Worm (Caenorhabditis elegans) whole organism, L1 larva: ENCODE results near the gene egl-23.
A peak's percentile ranks its signal among the peaks of the same experiment; 100 is the strongest.

Experiments used
- C34B4.2 ChIP-seq: sonication (generic microtip); optimal IDR thresholded peaks from 2 replicates; lab custom pipeline; 2017; ENCODE audit warnings: mild to moderate bottlenecking, missing genetic modification characterization, missing compliant biosample characterization
- F16B12.6 ChIP-seq: fragments of 150-350 bp; optimal IDR thresholded peaks from 2 replicates; lab custom pipeline; 2014; ENCODE audit warnings: missing biosample characterization, missing genetic modification characterization
- aha-1 ChIP-seq: fragments of 150-350 bp; optimal IDR thresholded peaks from 2 replicates; lab custom pipeline; 2014; ENCODE audit warnings: missing biosample characterization, missing genetic modification characterization
- alr-1 ChIP-seq: fragments of 200-800 bp; sonication (Bioruptor generic); optimal IDR thresholded peaks from 2 replicates; lab custom pipeline; 2018; ENCODE audit warnings: borderline replicate concordance, mild to moderate bottlenecking, missing genetic modification characterization, missing compliant biosample characterization
- aly-2 ChIP-seq: fragments of 150-350 bp; optimal IDR thresholded peaks from 2 replicates; lab custom pipeline; 2014; ENCODE audit warnings: missing biosample characterization, missing genetic modification characterization
- ama-1 ChIP-seq: fragments of 150-350 bp; optimal IDR thresholded peaks from 2 replicates; lab custom pipeline; 2014
- blmp-1 ChIP-seq: fragments of 150-350 bp; optimal IDR thresholded peaks from 2 replicates; lab custom pipeline; 2014; ENCODE audit warnings: missing biosample characterization, missing genetic modification characterization
- ceh-63 ChIP-seq: fragments of 200-800 bp; sonication (Bioruptor generic); optimal IDR thresholded peaks from 2 replicates; lab custom pipeline; 2018; ENCODE audit warnings: mild to moderate bottlenecking, missing genetic modification characterization, missing compliant biosample characterization
- ceh-82 ChIP-seq, 3 experiments: fragments of 150-350 bp in 1 of 3; sonication (generic microtip) in 2 of 3; optimal IDR thresholded peaks; 2 replicates each; lab custom pipeline; 2014 to 2017; ENCODE audit warnings: missing biosample characterization in 3 of 3, missing genetic modification characterization in 3 of 3
- ceh-88 ChIP-seq: fragments of 200-800 bp; sonication (Bioruptor generic); IDR thresholded peaks from 2 replicates; pipeline ENCODE4 v1.3.6; 2022; ENCODE audit warnings: missing genetic modification characterization, missing compliant biosample characterization
- ces-1 ChIP-seq: fragments of 150-350 bp; optimal IDR thresholded peaks from 2 replicates; lab custom pipeline; 2014; ENCODE audit warnings: missing biosample characterization, missing genetic modification reagents, missing genetic modification characterization
- dsc-1 ChIP-seq: sonication (generic microtip); optimal IDR thresholded peaks from 2 replicates; lab custom pipeline; 2016; ENCODE audit warnings: mild to moderate bottlenecking, missing genetic modification characterization, missing compliant biosample characterization
- efl-1 ChIP-seq, 4 experiments: fragments of 150-350 bp; optimal IDR thresholded peaks in 3 of 4; peaks in 1 of 4; 1 replicate in 1 of 4; 2 replicates in 3 of 4; lab custom pipeline; 2014; ENCODE audit warnings: missing biosample characterization in 2 of 4, missing genetic modification characterization in 2 of 4, missing genetic modification reagents in 2 of 4
- egl-27 ChIP-seq, 2 experiments: fragments of 150-350 bp in 1 of 2; sonication (generic microtip); optimal IDR thresholded peaks; 3 replicates each; lab custom pipeline; 2017 to 2018; ENCODE audit warnings: missing biosample characterization in 2 of 2, missing genetic modification characterization in 2 of 2, missing genetic modification reagents in 2 of 2
- elt-2 ChIP-seq: sonication (generic microtip); optimal IDR thresholded peaks from 2 replicates; lab custom pipeline; 2016; ENCODE audit warnings: missing genetic modification characterization, mild to moderate bottlenecking, inconsistent platforms, missing compliant biosample characterization, missing genetic modification reagents
- ets-5 ChIP-seq: fragments of 200-800 bp; sonication (Bioruptor generic); IDR thresholded peaks from 2 replicates; pipeline ENCODE4 v1.3.6; 2022; ENCODE audit warnings: missing genetic modification characterization, missing compliant biosample characterization
- fkh-10 ChIP-seq: sonication (generic microtip); optimal IDR thresholded peaks from 2 replicates; lab custom pipeline; 2017; ENCODE audit warnings: missing biosample characterization, missing genetic modification reagents, missing genetic modification characterization
- fkh-8 ChIP-seq: sonication (generic microtip); optimal IDR thresholded peaks from 2 replicates; lab custom pipeline; 2016; ENCODE audit warnings: mild to moderate bottlenecking, missing genetic modification characterization, missing compliant biosample characterization
- grh-1 ChIP-seq: fragments of 200-800 bp; sonication (Bioruptor generic); IDR thresholded peaks from 2 replicates; pipeline ENCODE4 v1.3.6; 2022; ENCODE audit warnings: missing genetic modification reagents, missing genetic modification characterization, missing compliant biosample characterization
- hlh-17 ChIP-seq: fragments of 200-800 bp; sonication (Bioruptor generic); optimal IDR thresholded peaks from 2 replicates; lab custom pipeline; 2018; ENCODE audit warnings: missing genetic modification characterization, mild to moderate bottlenecking, missing compliant biosample characterization, moderate library complexity, borderline replicate concordance
- lin-13 ChIP-seq: fragments of 150-350 bp; optimal IDR thresholded peaks from 2 replicates; lab custom pipeline; 2014; ENCODE audit warnings: missing biosample characterization, missing genetic modification reagents, missing genetic modification characterization
- lin-14 ChIP-seq: fragments of 200-800 bp; sonication (Bioruptor generic); optimal IDR thresholded peaks from 2 replicates; lab custom pipeline; 2018; ENCODE audit warnings: mild to moderate bottlenecking, missing genetic modification characterization, moderate library complexity, missing compliant biosample characterization
- lin-39 ChIP-seq: fragments of 150-350 bp; optimal IDR thresholded peaks from 2 replicates; lab custom pipeline; 2014; ENCODE audit warnings: missing biosample characterization, missing genetic modification reagents, missing genetic modification characterization
- lir-3 ChIP-seq: sonication (generic microtip); optimal IDR thresholded peaks from 2 replicates; lab custom pipeline; 2016; ENCODE audit warnings: mild to moderate bottlenecking, missing genetic modification characterization, moderate library complexity, missing compliant biosample characterization; ENCODE audit not compliant: poor library complexity
- lsy-2 ChIP-seq, 2 experiments: fragments of 150-350 bp; optimal IDR thresholded peaks; 2 replicates each; lab custom pipeline; 2014; ENCODE audit warnings: missing biosample characterization in 2 of 2, missing genetic modification characterization in 2 of 2
- mab-9 ChIP-seq: fragments of 200-800 bp; sonication (Bioruptor generic); IDR thresholded peaks from 2 replicates; pipeline ENCODE4 v1.3.6; 2022; ENCODE audit warnings: missing genetic modification reagents, missing genetic modification characterization, missing compliant biosample characterization
- mdl-1 ChIP-seq, 2 experiments: fragments of 150-350 bp; optimal IDR thresholded peaks; 2 replicates each; lab custom pipeline; 2014 to 2017; ENCODE audit warnings: missing biosample characterization in 2 of 2, missing genetic modification characterization in 2 of 2, inconsistent platforms in 1 of 2
- mep-1 ChIP-seq: fragments of 150-350 bp; optimal IDR thresholded peaks from 2 replicates; lab custom pipeline; 2014; ENCODE audit warnings: missing biosample characterization, missing genetic modification characterization
- nhr-11 ChIP-seq: fragments of 150-350 bp; optimal IDR thresholded peaks from 2 replicates; lab custom pipeline; 2014; ENCODE audit warnings: missing biosample characterization, missing genetic modification characterization
- nhr-19 ChIP-seq: fragments of 200-800 bp; sonication (Bioruptor generic); conservative IDR thresholded peaks from 2 replicates; pipeline ENCODE4 v1.3.6; 2022; ENCODE audit warnings: missing genetic modification characterization, missing compliant biosample characterization
- nhr-28 ChIP-seq: fragments of 150-350 bp; optimal IDR thresholded peaks from 2 replicates; lab custom pipeline; 2014; ENCODE audit warnings: missing biosample characterization, missing genetic modification characterization
- nhr-47 ChIP-seq: sonication (generic microtip); optimal IDR thresholded peaks from 2 replicates; lab custom pipeline; 2016; ENCODE audit warnings: mild to moderate bottlenecking, missing genetic modification characterization, moderate library complexity, missing compliant biosample characterization
- nhr-76 ChIP-seq: sonication (generic microtip); optimal IDR thresholded peaks from 2 replicates; lab custom pipeline; 2017; ENCODE audit warnings: missing biosample characterization, missing genetic modification characterization
- nhr-77 ChIP-seq: fragments of 150-350 bp; optimal IDR thresholded peaks from 2 replicates; lab custom pipeline; 2014; ENCODE audit warnings: missing biosample characterization, missing genetic modification characterization
- pag-3 ChIP-seq: sonication (generic microtip); optimal IDR thresholded peaks from 2 replicates; lab custom pipeline; 2017; ENCODE audit warnings: missing genetic modification characterization, mild to moderate bottlenecking, missing compliant biosample characterization, antibody characterized with exemption, borderline replicate concordance; ENCODE audit not compliant: insufficient read depth
- pax-3 ChIP-seq: fragments of 200-800 bp; sonication (Bioruptor generic); optimal IDR thresholded peaks from 2 replicates; lab custom pipeline; 2018; ENCODE audit warnings: mild to moderate bottlenecking, missing genetic modification characterization, moderate library complexity, missing compliant biosample characterization
- rnt-1 ChIP-seq: sonication (generic microtip); optimal IDR thresholded peaks from 2 replicates; lab custom pipeline; 2016; ENCODE audit warnings: mild to moderate bottlenecking, missing genetic modification characterization, moderate library complexity, missing compliant biosample characterization
- skn-1 ChIP-seq: fragments of 150-350 bp; optimal IDR thresholded peaks from 2 replicates; lab custom pipeline; 2014; ENCODE audit warnings: missing biosample characterization, missing genetic modification characterization
- snpc-4 ChIP-seq: fragments of 150-350 bp; optimal IDR thresholded peaks from 2 replicates; lab custom pipeline; 2014; ENCODE audit warnings: missing biosample characterization, missing genetic modification characterization
- snu-23 ChIP-seq: sonication (generic microtip); optimal IDR thresholded peaks from 2 replicates; lab custom pipeline; 2016; ENCODE audit warnings: missing genetic modification characterization, missing compliant biosample characterization
- sox-4 ChIP-seq: sonication (generic microtip); optimal IDR thresholded peaks from 2 replicates; lab custom pipeline; 2016; ENCODE audit warnings: missing genetic modification characterization, missing compliant biosample characterization
- sptf-1 ChIP-seq: fragments of 150-350 bp; optimal IDR thresholded peaks from 2 replicates; lab custom pipeline; 2014; ENCODE audit warnings: missing biosample characterization, missing genetic modification characterization
- sup-37 ChIP-seq: fragments of 200-800 bp; sonication (Bioruptor generic); optimal IDR thresholded peaks from 2 replicates; lab custom pipeline; 2018; ENCODE audit warnings: mild to moderate bottlenecking, missing genetic modification characterization, missing compliant biosample characterization
- tbx-2 ChIP-seq: sonication (generic microtip); optimal IDR thresholded peaks from 2 replicates; lab custom pipeline; 2016; ENCODE audit warnings: missing genetic modification characterization, missing compliant biosample characterization
- tlp-1 ChIP-seq: fragments of 150-350 bp; optimal IDR thresholded peaks from 2 replicates; lab custom pipeline; 2014; ENCODE audit warnings: missing biosample characterization, missing genetic modification characterization
- unc-30 ChIP-seq: sonication (generic microtip); optimal IDR thresholded peaks from 2 replicates; lab custom pipeline; 2017; ENCODE audit warnings: missing biosample characterization, missing genetic modification characterization
- unc-62 ChIP-seq: fragments of 150-350 bp; optimal IDR thresholded peaks from 2 replicates; lab custom pipeline; 2014; ENCODE audit warnings: missing biosample characterization, missing genetic modification reagents, missing genetic modification characterization
- xbp-1 ChIP-seq: sonication (generic microtip); optimal IDR thresholded peaks from 2 replicates; lab custom pipeline; 2016; ENCODE audit warnings: missing genetic modification characterization, missing compliant biosample characterization
- ztf-11 ChIP-seq, 2 experiments: sonication (generic microtip); optimal IDR thresholded peaks; 2 replicates each; lab custom pipeline; 2016 to 2017; ENCODE audit warnings: missing genetic modification characterization in 2 of 2, missing biosample characterization in 1 of 2, missing compliant biosample characterization in 1 of 2
- ztf-4 ChIP-seq: fragments of 150-350 bp; optimal IDR thresholded peaks from 2 replicates; lab custom pipeline; 2014; ENCODE audit warnings: missing biosample characterization, missing genetic modification characterization

egl-23 gene

ce11 chrIV:14033752-14034570 lies 45.1 kb downstream of the egl-23 start (continued):
- peak; percentile 45 for TF ChIP-seq nhr-77 (tag; lab: Kevin White, UChicago)
- peak; percentile 56 for TF ChIP-seq sox-4 (tag; lab: Kevin White, UChicago)
- peak; percentile 47 for TF ChIP-seq xbp-1 (tag; lab: Kevin White, UChicago)
- peak; percentile 78 for TF ChIP-seq rnt-1 (tag; lab: Kevin White, UChicago)
- peak; percentile 83 for TF ChIP-seq fkh-8
- peak; percentile 38 for TF ChIP-seq aha-1 (tag; lab: Kevin White, UChicago)
- peak; percentile 89 for TF ChIP-seq mep-1 (tag; lab: Kevin White, UChicago)
- peak; percentile 88 for TF ChIP-seq snu-23
- no peak for TF ChIP-seq nhr-11 (tag; lab: Kevin White, UChicago)
- no peak for TF ChIP-seq ets-5 (GFP tag; lab: Robert Waterston, UW)
- peak; percentile 95 for TF ChIP-seq fkh-10 (GFP tag; lab: Kevin White, UChicago)
- TF ChIP-seq snpc-4 (tag; lab: Kevin White, UChicago), result peak; percentile 30
- peak; percentile 75 for TF ChIP-seq tbx-2 (tag; lab: Kevin White, UChicago)
- peak; percentile 81 for TF ChIP-seq unc-30 (tag; lab: Kevin White, UChicago)
- peak; percentile 69 for TF ChIP-seq lin-13 (GFP tag; lab: Kevin White, UChicago)
- peak; percentile 53 for TF ChIP-seq skn-1
- TF ChIP-seq tlp-1 (tag; lab: Kevin White, UChicago), result no peak
- no peak for TF ChIP-seq unc-62
- peak; percentile 85 for TF ChIP-seq nhr-47
- no peak for TF ChIP-seq nhr-28 (tag; lab: Kevin White, UChicago)
- TF ChIP-seq mab-9 (GFP tag; lab: Robert Waterston, UW), result peak; percentile 5; the same call in 1 of the 2 replicates
- no peak for TF ChIP-seq aly-2 (tag; lab: Kevin White, UChicago)
- peak; percentile 51 to 56 for TF ChIP-seq efl-1 (optimal IDR thresholded peaks at IDR 0.05; lab: Kevin White, UChicago)
- peak; percentile 42 to 94 for TF ChIP-seq efl-1 (GFP tag; optimal IDR thresholded peaks at IDR 0.05 in 1 of 2; lab: Kevin White, UChicago)
- TF ChIP-seq hlh-17, result peak; percentile 98
- peak; percentile 38 for TF ChIP-seq elt-2 (tag; lab: Kevin White, UChicago)
- no peak for TF ChIP-seq F16B12.6
- TF ChIP-seq egl-27 (tag; optimal IDR thresholded peaks at IDR 0.05; lab: Kevin White, UChicago), result no peak
- no peak for TF ChIP-seq pag-3 (tag; lab: Kevin White, UChicago)
- TF ChIP-seq dsc-1 (tag; lab: Kevin White, UChicago), result peak; percentile 81
- peak; percentile 76 for TF ChIP-seq ceh-88 (GFP tag; lab: Robert Waterston, UW)
- peak; percentile 42 to 92 (median 79) for TF ChIP-seq ceh-82 (tag; optimal IDR thresholded peaks at IDR 0.05; lab: Kevin White, UChicago)
- no peak for TF ChIP-seq sptf-1
- TF ChIP-seq C34B4.2 (tag; lab: Kevin White, UChicago), result peak; percentile 63
- TF ChIP-seq lsy-2 (tag; optimal IDR thresholded peaks at IDR 0.05; lab: Kevin White, UChicago), result peak; percentile 62 to 64
- peak; percentile 88 for TF ChIP-seq ztf-4 (tag; lab: Kevin White, UChicago)
- TF ChIP-seq ces-1 (GFP tag; lab: Kevin White, UChicago), result no peak
- TF ChIP-seq nhr-76 (tag; lab: Kevin White, UChicago), result peak; percentile 84
- peak; percentile 100 for TF ChIP-seq ama-1
- TF ChIP-seq ceh-63, result peak; percentile 94
- TF ChIP-seq grh-1, result peak; percentile 51; the same call in 1 of the 2 replicates
- TF ChIP-seq lin-39 (tag; lab: Kevin White, UChicago), result peak; percentile 23
- peak in 1 of 2 experiments; percentile 79 for TF ChIP-seq mdl-1 (tag; optimal IDR thresholded peaks at IDR 0.05; lab: Kevin White, UChicago)
- TF ChIP-seq blmp-1 (tag; lab: Kevin White, UChicago), result peak; percentile 69
- TF ChIP-seq pax-3 (tag; lab: Kevin White, UChicago), result peak; percentile 77
- peak; percentile 74 for TF ChIP-seq lin-14
- TF ChIP-seq alr-1, result no peak
- peak; percentile 64 for TF ChIP-seq lir-3
- TF ChIP-seq sup-37 (GFP tag; lab: Kevin White, UChicago), result peak; percentile 64
- TF ChIP-seq nhr-19 (GFP tag; lab: Robert Waterston, UW), result peak; percentile 61
- TF ChIP-seq ztf-11 (tag; optimal IDR thresholded peaks at IDR 0.05; lab: Kevin White, UChicago), result peak; percentile 70 to 85
